Worm (Caenorhabditis elegans) whole organism, L3 larva: ENCODE measurements around the gene acdh-2.

Experiments used
- R02D3.7 ChIP-seq: fragments of 150-350 bp; optimal IDR thresholded peaks from 2 replicates; lab custom pipeline; 2014; ENCODE audit warnings: missing biosample characterization, missing genetic modification characterization
- aly-2 ChIP-seq: fragments of 150-350 bp; optimal IDR thresholded peaks from 2 replicates; lab custom pipeline; 2014; ENCODE audit warnings: missing biosample characterization, missing genetic modification characterization
- ceh-82 ChIP-seq: fragments of 150-350 bp; optimal IDR thresholded peaks from 2 replicates; lab custom pipeline; 2014; ENCODE audit warnings: missing biosample characterization, missing genetic modification characterization
- ceh-9 ChIP-seq: sonication (generic microtip); optimal IDR thresholded peaks from 2 replicates; lab custom pipeline; 2018; ENCODE audit warnings: missing biosample characterization, missing genetic modification characterization
- daf-12 ChIP-seq: fragments of 150-350 bp; optimal IDR thresholded peaks from 2 replicates; lab custom pipeline; 2014; ENCODE audit warnings: missing biosample characterization, missing genetic modification reagents, missing genetic modification characterization
- egl-5 ChIP-seq: fragments of 150-350 bp; optimal IDR thresholded peaks from 2 replicates; lab custom pipeline; 2017; ENCODE audit warnings: missing biosample characterization, missing genetic modification reagents, missing genetic modification characterization, inconsistent platforms
- elt-1 ChIP-seq: fragments of 150-350 bp; optimal IDR thresholded peaks from 2 replicates; lab custom pipeline; 2014; ENCODE audit warnings: missing biosample characterization, missing genetic modification characterization
- elt-2 ChIP-seq: sonication (generic microtip); optimal IDR thresholded peaks from 2 replicates; lab custom pipeline; 2016; ENCODE audit warnings: missing genetic modification reagents, mild to moderate bottlenecking, missing genetic modification characterization, missing compliant biosample characterization
- elt-3 ChIP-seq, 3 experiments: fragments of 150-350 bp in 1 of 3; sonication (generic microtip) in 2 of 3; optimal IDR thresholded peaks; 2 replicates in 2 of 3; 4 replicates in 1 of 3; lab custom pipeline; 2014 to 2017; ENCODE audit warnings: missing biosample characterization in 3 of 3, missing genetic modification characterization in 3 of 3
- eor-1 ChIP-seq, 2 experiments: fragments of 150-350 bp; optimal IDR thresholded peaks; 2 replicates each; lab custom pipeline; 2014 to 2018; ENCODE audit warnings: missing biosample characterization in 2 of 2, missing genetic modification characterization in 2 of 2
- fkh-10 ChIP-seq: sonication (generic microtip); optimal IDR thresholded peaks from 2 replicates; lab custom pipeline; 2017; ENCODE audit warnings: missing biosample characterization, missing genetic modification reagents, missing genetic modification characterization
- fkh-2 ChIP-seq: fragments of 150-350 bp; optimal IDR thresholded peaks from 2 replicates; lab custom pipeline; 2014; ENCODE audit warnings: missing biosample characterization, missing genetic modification reagents, missing genetic modification characterization
- fos-1 ChIP-seq: fragments of 150-350 bp; optimal IDR thresholded peaks from 2 replicates; lab custom pipeline; 2014; ENCODE audit warnings: missing biosample characterization, missing genetic modification characterization
- hmg-11 ChIP-seq: sonication (generic microtip); optimal IDR thresholded peaks from 2 replicates; lab custom pipeline; 2016; ENCODE audit warnings: missing genetic modification characterization, missing compliant biosample characterization
- jun-1 ChIP-seq: fragments of 150-350 bp; optimal IDR thresholded peaks from 2 replicates; lab custom pipeline; 2014; ENCODE audit warnings: missing biosample characterization, missing genetic modification reagents, missing genetic modification characterization
- lin-15B ChIP-seq: fragments of 150-350 bp; optimal IDR thresholded peaks from 2 replicates; lab custom pipeline; 2014; ENCODE audit warnings: missing biosample characterization, missing genetic modification characterization
- lin-39 ChIP-seq: fragments of 150-350 bp; optimal IDR thresholded peaks from 2 replicates; lab custom pipeline; 2018; ENCODE audit warnings: missing biosample characterization, missing genetic modification reagents, missing genetic modification characterization
- mdl-1 ChIP-seq: fragments of 150-350 bp; optimal IDR thresholded peaks from 2 replicates; lab custom pipeline; 2014; ENCODE audit warnings: missing biosample characterization, missing genetic modification characterization
- mml-1 ChIP-seq: fragments of 150-350 bp; sonication (generic microtip); optimal IDR thresholded peaks from 3 replicates; lab custom pipeline; 2014; ENCODE audit warnings: missing biosample characterization, missing genetic modification characterization
- nfya-1 ChIP-seq: sonication (generic microtip); optimal IDR thresholded peaks from 2 replicates; lab custom pipeline; 2017; ENCODE audit warnings: missing genetic modification characterization, mild to moderate bottlenecking, missing compliant biosample characterization, antibody characterized with exemption, moderate library complexity; ENCODE audit not compliant: insufficient read depth
- nhr-12 ChIP-seq: fragments of 150-350 bp; optimal IDR thresholded peaks from 2 replicates; lab custom pipeline; 2014; ENCODE audit warnings: missing biosample characterization, missing genetic modification characterization
- nhr-23 ChIP-seq: fragments of 150-350 bp; optimal IDR thresholded peaks from 2 replicates; lab custom pipeline; 2014; ENCODE audit warnings: missing biosample characterization, missing genetic modification reagents, missing genetic modification characterization
- nhr-237 ChIP-seq: fragments of 150-350 bp; optimal IDR thresholded peaks from 2 replicates; lab custom pipeline; 2014; ENCODE audit warnings: missing biosample characterization, missing genetic modification characterization
- nhr-28 ChIP-seq: fragments of 150-350 bp; optimal IDR thresholded peaks from 2 replicates; lab custom pipeline; 2014; ENCODE audit warnings: missing biosample characterization, missing genetic modification characterization
- nhr-43 ChIP-seq: sonication (generic microtip); optimal IDR thresholded peaks from 2 replicates; lab custom pipeline; 2016; ENCODE audit warnings: mild to moderate bottlenecking, missing genetic modification characterization, missing compliant biosample characterization; ENCODE audit not compliant: poor library complexity, severe bottlenecking
- nhr-67 ChIP-seq: fragments of 150-350 bp; optimal IDR thresholded peaks from 2 replicates; lab custom pipeline; 2014; ENCODE audit warnings: missing biosample characterization, missing genetic modification characterization
- nhr-76 ChIP-seq: fragments of 150-350 bp; sonication (generic microtip); optimal IDR thresholded peaks from 5 replicates; lab custom pipeline; 2014; ENCODE audit warnings: missing biosample characterization, missing genetic modification characterization
- nhr-77 ChIP-seq: fragments of 150-350 bp; optimal IDR thresholded peaks from 2 replicates; lab custom pipeline; 2014; ENCODE audit warnings: missing biosample characterization, missing genetic modification characterization
- pha-4 ChIP-seq: fragments of 150-350 bp; optimal IDR thresholded peaks from 2 replicates; lab custom pipeline; 2014; ENCODE audit warnings: missing biosample characterization, missing genetic modification reagents, missing genetic modification characterization
- pqm-1 ChIP-seq: fragments of 150-350 bp; optimal IDR thresholded peaks from 2 replicates; lab custom pipeline; 2017; ENCODE audit warnings: missing biosample characterization, missing genetic modification characterization, inconsistent platforms
- sea-2 ChIP-seq: fragments of 150-350 bp; sonication (generic microtip); optimal IDR thresholded peaks from 4 replicates; lab custom pipeline; 2014; ENCODE audit warnings: missing biosample characterization, missing genetic modification reagents, missing genetic modification characterization
- skn-1 ChIP-seq: fragments of 150-350 bp; optimal IDR thresholded peaks from 2 replicates; lab custom pipeline; 2014; ENCODE audit warnings: missing biosample characterization, missing genetic modification characterization
- snpc-4 ChIP-seq: fragments of 150-350 bp; optimal IDR thresholded peaks from 2 replicates; lab custom pipeline; 2014; ENCODE audit warnings: missing biosample characterization, missing genetic modification characterization
- tbx-2 ChIP-seq: sonication (generic microtip); optimal IDR thresholded peaks from 2 replicates; lab custom pipeline; 2016; ENCODE audit warnings: mild to moderate bottlenecking, missing genetic modification characterization, missing compliant biosample characterization
- unc-39 ChIP-seq: sonication (generic microtip); optimal IDR thresholded peaks from 4 replicates; lab custom pipeline; 2017; ENCODE audit warnings: missing biosample characterization, missing genetic modification characterization
- unc-62 ChIP-seq: fragments of 150-350 bp; sonication (generic microtip); optimal IDR thresholded peaks from 4 replicates; lab custom pipeline; 2014; ENCODE audit warnings: missing biosample characterization, missing genetic modification reagents, missing genetic modification characterization
- zag-1 ChIP-seq: fragments of 150-350 bp; optimal IDR thresholded peaks from 2 replicates; lab custom pipeline; 2014; ENCODE audit warnings: missing biosample characterization, missing genetic modification characterization
- ztf-11 ChIP-seq: fragments of 150-350 bp; optimal IDR thresholded peaks from 2 replicates; lab custom pipeline; 2014; ENCODE audit warnings: missing biosample characterization, missing genetic modification characterization
- ztf-4 ChIP-seq: fragments of 150-350 bp; optimal IDR thresholded peaks from 2 replicates; lab custom pipeline; 2014; ENCODE audit warnings: missing biosample characterization, missing genetic modification characterization

acdh-2 gene

DNA sequence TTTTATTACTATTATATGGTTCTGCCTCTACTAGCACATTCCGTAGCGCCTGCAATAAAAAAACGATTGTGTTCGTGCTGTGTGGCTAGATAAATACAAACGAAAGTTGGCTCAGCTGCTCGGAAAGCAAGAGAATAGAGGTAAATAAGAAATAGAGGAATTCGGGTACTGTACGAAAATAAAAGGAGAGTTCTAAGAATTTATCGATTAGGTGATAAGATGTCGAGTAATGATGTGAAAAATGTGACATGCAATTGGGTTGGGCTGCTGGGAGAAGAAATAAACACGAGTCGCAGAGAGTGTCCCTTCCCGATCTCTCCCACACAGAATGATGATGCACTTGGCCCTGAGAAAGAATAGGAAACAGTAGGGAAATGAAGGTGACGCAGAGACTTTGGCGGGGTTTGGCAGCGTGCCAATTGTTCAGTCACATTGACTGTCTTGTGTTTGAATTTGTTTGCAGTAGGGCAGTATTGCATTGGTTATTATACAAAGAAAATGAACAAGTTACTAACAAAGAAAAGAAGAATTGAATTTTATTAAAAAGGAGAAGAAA lies 46.2 kb upstream of the acdh-2 start, which contains the start of gene cdc-14 (continued):
- TF ChIP-seq tbx-2 (tag; lab: Kevin White, UChicago) (no peak), nhr-23 (tag; lab: Kevin White, UChicago) (peak; percentile 54), mml-1 (tag; lab: Kevin White, UChicago) (no peak), elt-3 (tag; optimal IDR thresholded peaks at IDR 0.05; lab: Kevin White, UChicago) (no peak), ztf-11 (tag; lab: Kevin White, UChicago) (no peak), ceh-9 (tag; lab: Kevin White, UChicago) (no peak), nfya-1 (peak; percentile 59), sea-2 (GFP tag; lab: Kevin White, UChicago) (no peak), hmg-11 (tag; lab: Kevin White, UChicago) (peak; percentile 54), lin-15B (tag; lab: Kevin White, UChicago) (peak; percentile 65)
- TF ChIP-seq, all 47 proteins: peak for 15

DNA sequence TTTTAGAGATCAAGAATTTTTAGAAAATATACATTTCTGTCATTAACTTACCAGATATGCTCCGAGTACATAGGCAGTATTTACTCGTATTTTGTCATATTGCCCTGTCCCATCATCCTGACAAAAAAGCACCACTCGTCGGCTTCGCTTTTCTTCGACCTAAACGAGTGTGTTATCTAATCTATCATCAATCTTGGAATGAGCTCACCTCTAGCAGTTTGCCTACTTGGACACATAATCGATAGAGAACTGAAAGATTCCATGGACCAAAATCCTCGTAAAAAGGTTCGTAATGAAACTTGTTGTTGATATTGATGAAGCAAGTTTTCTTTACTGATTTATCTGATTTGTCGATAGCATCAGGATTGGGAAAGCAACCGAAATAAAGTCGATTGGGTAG lies 45.6 kb upstream of the acdh-2 start:
- TF ChIP-seq mml-1 (tag; lab: Kevin White, UChicago) (no peak), elt-1 (tag; lab: Kevin White, UChicago) (peak; percentile 66)

DNA sequence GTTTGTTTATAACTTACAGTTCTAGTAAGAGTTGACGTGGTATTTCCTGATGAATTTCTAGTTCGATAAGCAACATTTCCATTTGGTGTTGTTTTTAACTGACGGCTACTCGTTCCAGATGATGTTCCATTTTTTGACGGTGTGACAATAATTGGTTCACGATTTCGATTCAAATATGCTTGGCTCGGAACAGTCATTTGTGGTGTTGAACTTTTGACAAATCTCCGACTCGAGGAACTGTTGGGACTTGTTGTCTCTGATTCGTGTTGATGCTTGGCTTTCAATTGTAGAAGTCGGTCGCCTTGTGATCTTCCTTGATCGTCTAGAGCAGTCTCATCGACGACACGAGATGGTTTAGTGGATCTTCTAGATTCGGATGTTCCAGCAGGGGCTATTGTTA lies 44.3 kb upstream of the acdh-2 start:
- TF ChIP-seq fkh-2 (tag; lab: Kevin White, UChicago) (no peak), R02D3.7 (tag; lab: Kevin White, UChicago) (no peak), nhr-28 (no peak), fos-1 (tag; lab: Kevin White, UChicago) (no peak), hmg-11 (tag; lab: Kevin White, UChicago) (no peak), unc-39 (tag; lab: Kevin White, UChicago) (no peak), unc-62 (GFP tag; lab: Kevin White, UChicago) (no peak), nhr-67 (tag; lab: Kevin White, UChicago) (no peak), egl-5 (tag; lab: Kevin White, UChicago) (no peak), aly-2 (tag; lab: Kevin White, UChicago) (no peak), snpc-4 (tag; lab: Kevin White, UChicago) (no peak), skn-1 (tag; lab: Kevin White, UChicago) (no peak), ztf-11 (tag; lab: Kevin White, UChicago) (no peak), lin-15B (tag; lab: Kevin White, UChicago) (no peak), mdl-1 (tag; lab: Kevin White, UChicago) (no peak), ceh-9 (tag; lab: Kevin White, UChicago) (no peak), lin-39 (tag; lab: Kevin White, UChicago) (no peak), mml-1 (tag; lab: Kevin White, UChicago) (no peak), nhr-76 (tag; lab: Kevin White, UChicago) (no peak)

DNA sequence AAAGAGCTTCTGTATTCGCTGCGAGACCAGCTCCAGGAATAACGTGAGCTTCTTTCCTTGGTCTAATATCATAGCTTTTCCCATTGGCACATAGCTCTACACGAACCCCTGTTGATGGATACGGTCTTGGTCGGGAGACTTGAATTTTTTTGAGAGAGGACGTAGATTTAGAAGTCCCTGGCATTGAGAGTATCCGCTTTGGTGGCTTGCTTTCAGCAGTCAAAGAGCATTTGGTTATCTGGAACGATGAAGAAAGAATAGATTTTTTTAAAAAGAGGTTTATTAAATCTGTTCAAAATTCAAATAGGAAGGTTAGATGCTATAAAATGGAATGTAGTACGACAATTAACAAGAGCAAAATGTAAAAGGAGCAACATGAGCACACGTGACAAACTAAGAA lies 42.4 kb upstream of the acdh-2 start, which contains the start of gene C17G10.13:
Gene C17G10.13 (minus strand): TSS at position 101 of the 400 bp plus-strand sequence.
- no peak for TF ChIP-seq elt-3 (tag; optimal IDR thresholded peaks at IDR 0.05; lab: Kevin White, UChicago)
- TF ChIP-seq elt-2 (tag; lab: Kevin White, UChicago) = peak; percentile 5

DNA sequence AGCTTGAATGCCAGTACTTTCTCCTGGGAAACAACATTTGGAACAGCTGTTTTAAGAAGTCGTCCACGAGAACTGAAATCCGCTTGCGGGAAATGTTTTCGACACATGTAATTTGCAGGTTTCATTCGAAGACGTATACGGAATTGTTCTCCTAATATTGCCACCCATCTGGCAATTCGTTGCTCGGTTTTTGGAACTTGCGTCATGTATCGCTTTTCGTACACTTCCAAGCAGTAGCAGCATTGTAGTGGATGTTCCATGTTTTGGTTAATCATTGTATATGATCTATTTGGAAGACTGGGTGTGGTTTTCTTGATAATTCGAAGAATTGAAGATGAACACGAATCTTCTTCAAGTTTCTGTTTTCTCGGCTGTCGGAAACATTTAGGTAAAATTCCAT lies 40.5 kb upstream of the acdh-2 start:
- TF ChIP-seq egl-5 (tag; lab: Kevin White, UChicago) (no peak), ceh-9 (tag; lab: Kevin White, UChicago) (no peak), nhr-237 (tag; lab: Kevin White, UChicago) (no peak), pqm-1 (no peak), nhr-77 (tag; lab: Kevin White, UChicago) (no peak), sea-2 (GFP tag; lab: Kevin White, UChicago) (no peak), nhr-12 (tag; lab: Kevin White, UChicago) (no peak), unc-62 (GFP tag; lab: Kevin White, UChicago) (no peak), nfya-1 (no peak), jun-1 (no peak)

DNA sequence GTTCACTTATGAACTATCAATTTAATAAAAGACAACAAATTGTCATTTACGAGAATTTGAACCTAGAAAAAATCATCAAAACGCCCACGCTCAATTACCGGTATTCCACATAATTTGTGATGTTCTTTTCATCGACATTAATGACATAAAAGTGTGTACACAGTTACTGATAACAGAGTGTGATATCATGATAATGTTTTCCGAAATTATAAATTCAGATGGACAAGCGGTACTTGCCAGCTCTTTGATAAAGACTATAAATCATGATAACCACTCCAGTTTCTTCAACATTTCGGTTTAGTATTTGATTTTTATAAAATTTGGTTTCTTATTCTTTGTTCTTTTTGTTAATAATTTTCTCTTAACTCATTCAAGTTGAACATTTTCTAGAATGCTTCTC lies 38.5 kb upstream of the acdh-2 start, which contains the start of gene lys-8:
Gene lys-8 (plus strand): TSS at position 391 of the 400 bp plus-strand sequence.
- TF ChIP-seq jun-1 = peak; percentile 52
- TF ChIP-seq sea-2 (GFP tag; lab: Kevin White, UChicago) = no peak
- no peak for TF ChIP-seq ztf-11 (tag; lab: Kevin White, UChicago)
- TF ChIP-seq snpc-4 (tag; lab: Kevin White, UChicago) = peak; percentile 13
- TF ChIP-seq nhr-43 = no peak
- peak; percentile 97 for TF ChIP-seq pqm-1
- TF ChIP-seq nhr-237 (tag; lab: Kevin White, UChicago) = no peak
- no peak for TF ChIP-seq ceh-9 (tag; lab: Kevin White, UChicago)
- TF ChIP-seq mdl-1 (tag; lab: Kevin White, UChicago) = no peak
- no peak for TF ChIP-seq egl-5 (tag; lab: Kevin White, UChicago)
- TF ChIP-seq elt-2 (tag; lab: Kevin White, UChicago) = peak; percentile 100
- no peak for TF ChIP-seq fkh-2 (tag; lab: Kevin White, UChicago)
- TF ChIP-seq unc-39 (tag; lab: Kevin White, UChicago) = no peak
- TF ChIP-seq lin-39 (tag; lab: Kevin White, UChicago) = no peak
- TF ChIP-seq pha-4 (tag; lab: Kevin White, UChicago) = peak; percentile 65
- no peak for TF ChIP-seq tbx-2 (tag; lab: Kevin White, UChicago)
- no peak for TF ChIP-seq ztf-4 (tag; lab: Kevin White, UChicago)
- TF ChIP-seq fkh-10 (GFP tag; lab: Kevin White, UChicago) = no peak
- no peak for TF ChIP-seq eor-1 (tag; optimal IDR thresholded peaks at IDR 0.05; lab: Kevin White, UChicago)
- no peak for TF ChIP-seq zag-1 (tag; lab: Kevin White, UChicago)
- no peak for TF ChIP-seq daf-12 (tag; lab: Kevin White, UChicago)
- no peak for TF ChIP-seq ceh-82 (tag; lab: Kevin White, UChicago)
- TF ChIP-seq nhr-77 (tag; lab: Kevin White, UChicago) = no peak
